Fruit fly (Drosophila melanogaster) S2 (cell line): Measurements from ENCODE around the gene CG5934.
A peak's percentile ranks its signal among the peaks of the same experiment; 100 is the strongest.

Experiments
- CG8478 ChIP-seq: fragments of >200 bp; optimal IDR thresholded peaks from 2 replicates; lab custom pipeline; 2018
- CTCF ChIP-seq, 2 experiments: fragments of >200 bp; optimal IDR thresholded peaks; 2 replicates each; lab custom pipeline; 2018

CG5934 gene

DNA sequence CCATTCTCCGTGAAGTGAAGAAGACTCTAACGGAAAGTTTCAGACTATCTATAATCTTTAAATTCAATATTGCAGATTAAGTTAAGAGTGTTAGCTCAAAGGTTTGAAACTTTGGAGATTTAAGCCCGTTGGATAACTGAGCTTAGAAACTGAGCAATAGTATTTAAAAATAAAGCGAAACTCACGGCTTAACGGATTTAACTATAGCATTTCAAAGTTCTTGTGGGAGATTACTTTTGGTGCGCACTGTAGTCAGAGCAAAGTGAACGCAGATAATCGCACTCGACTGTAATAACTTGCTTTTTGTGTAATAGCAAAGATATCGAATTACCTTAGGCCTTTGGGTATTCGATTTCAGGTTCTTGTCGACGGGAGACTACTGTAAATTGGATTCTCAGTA is 8.8 kb downstream of the CG5934 start, which contains the start of gene mrt:
Gene mrt (minus strand): TSS at position 376 of the 400 bp plus-strand sequence.
- TF ChIP-seq CG8478: no peak
- no peak for TF ChIP-seq CTCF (optimal IDR thresholded peaks at IDR 0.05; lab: Kevin White, UChicago)

DNA sequence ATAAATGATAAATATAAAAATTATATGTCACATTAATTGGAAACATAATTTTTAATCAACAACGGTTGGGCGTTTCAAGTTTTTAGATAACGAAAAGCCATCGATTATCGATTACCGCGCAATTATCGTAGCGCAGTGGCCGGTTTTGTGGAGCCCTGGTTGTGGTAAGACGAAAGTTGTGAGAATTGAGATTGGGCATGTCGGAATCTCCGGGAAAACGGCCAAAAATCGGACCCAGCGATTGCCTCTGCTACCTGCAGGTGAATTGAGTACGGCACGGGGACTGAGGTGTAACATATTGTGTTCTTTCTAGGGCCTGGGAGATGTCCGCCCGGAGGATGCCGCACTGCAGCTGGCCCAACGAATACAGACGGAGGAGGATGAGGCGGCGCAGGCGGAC is 10.1 kb downstream of the CG5934 start, which contains the start of gene CG3368:
Gene CG3368 (plus strand): TSS at position 136 of the 400 bp plus-strand sequence.
- TF ChIP-seq CTCF (optimal IDR thresholded peaks at IDR 0.05; lab: Kevin White, UChicago): no peak

DNA sequence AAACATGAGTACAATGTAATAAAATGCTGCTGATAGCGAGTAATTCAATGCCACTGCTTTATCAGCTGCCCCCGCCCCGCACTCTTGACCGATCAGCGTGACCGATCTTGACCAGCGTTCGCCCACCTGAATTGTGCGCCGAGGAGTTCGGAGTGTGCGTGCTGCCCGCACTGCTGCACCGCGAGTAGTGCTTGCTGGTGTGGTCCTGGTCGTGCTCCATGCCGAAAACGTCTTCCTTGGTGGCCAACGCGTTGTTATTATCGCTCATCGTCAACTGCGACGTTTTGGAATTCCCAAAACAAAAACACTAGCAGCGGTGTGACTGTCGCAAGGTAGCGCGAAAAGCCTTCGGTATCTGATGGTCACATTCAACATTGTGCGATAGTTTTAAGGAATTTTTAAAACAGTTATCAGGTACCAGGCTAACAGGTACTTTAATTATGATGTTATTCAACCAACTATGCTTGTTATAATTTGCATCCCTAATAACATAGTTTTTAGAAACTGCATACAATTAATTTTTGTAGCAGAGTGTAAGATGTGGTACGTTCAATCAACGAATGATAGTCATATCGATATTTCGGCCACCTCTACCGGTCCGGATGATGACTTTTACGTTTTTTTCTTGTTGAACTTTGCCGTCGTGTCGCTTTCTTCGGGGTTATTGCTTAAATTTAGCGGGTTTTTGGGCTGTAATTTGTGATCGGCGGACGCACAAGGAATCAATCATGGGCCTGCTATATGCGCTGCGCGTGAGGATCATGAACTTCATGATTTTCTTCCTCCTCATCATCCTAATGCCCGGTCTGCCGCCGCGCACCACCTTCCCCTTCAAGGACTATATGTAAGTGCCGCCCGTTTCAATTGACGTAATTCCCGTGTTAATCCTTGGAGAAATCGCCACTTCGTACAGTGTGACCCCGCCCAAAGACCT is 15.0 kb downstream of the CG5934 start, which contains the start of the genes bigmax and Hmu:
Gene bigmax (minus strand): TSS at position 325 of the 934 bp plus-strand sequence.
Gene Hmu (plus strand): TSS at position 568 of the 934 bp plus-strand sequence.
- TF ChIP-seq CG8478 (no peak), CTCF (optimal IDR thresholded peaks at IDR 0.05; lab: Kevin White, UChicago) (peak in 1 of 2 experiments; percentile 7)

DNA sequence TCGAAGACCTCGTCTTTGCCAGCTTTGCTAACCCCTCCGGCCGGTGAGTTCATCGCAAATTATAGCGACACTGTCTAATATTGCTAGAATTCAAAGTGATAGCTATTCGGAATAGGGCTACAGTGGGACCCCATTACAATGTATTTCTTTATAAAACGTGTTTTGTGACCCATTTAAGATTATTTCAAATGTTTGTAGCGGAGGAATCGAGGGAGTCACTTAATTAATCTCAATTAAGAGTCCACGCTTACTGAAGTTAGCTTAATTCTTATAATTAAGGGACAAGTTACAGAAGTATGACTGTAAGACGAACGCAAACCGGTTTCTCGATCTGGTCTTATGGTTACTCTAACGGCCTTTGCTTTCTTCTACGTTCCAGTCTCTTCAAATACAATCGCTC is 16.1 kb downstream of the CG5934 start:
- TF ChIP-seq CG8478 (no peak), CTCF (optimal IDR thresholded peaks at IDR 0.05; lab: Kevin White, UChicago) (no peak)

DNA sequence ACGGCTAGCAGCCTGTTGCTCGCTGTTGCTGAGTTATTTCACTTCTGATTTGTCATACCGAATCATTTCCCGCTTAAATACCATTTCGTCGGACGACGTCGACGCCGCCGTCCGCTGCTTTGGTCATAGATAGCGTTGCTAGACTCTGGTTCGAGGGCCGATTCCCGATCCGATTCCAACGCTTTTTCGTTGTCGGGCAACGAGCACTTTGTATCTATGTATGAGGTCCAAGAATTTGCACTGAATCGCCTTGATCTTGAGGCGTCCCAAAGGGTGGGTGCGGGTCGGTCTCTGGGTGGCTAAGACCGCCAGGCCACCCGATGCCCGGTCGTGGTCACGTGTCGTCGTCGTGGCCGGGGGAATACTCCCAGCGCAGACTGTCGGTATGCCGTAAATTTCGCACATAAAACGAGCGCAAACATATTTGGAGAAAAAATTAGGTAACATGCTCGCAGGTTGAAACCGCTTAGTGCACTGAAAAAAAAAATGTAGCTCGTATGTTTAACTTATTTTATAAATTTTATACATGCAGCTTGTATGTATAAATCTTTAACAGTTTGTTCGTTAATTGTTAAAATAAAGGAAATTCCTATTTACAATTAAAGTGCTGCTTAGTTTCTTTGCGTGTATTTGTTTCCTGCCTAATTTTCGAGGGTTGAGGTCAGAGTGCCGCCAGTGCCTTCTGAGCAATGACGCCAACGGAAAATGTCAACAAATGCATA is 18.8 kb downstream of the CG5934 start, which contains the start of gene CG3348:
Gene CG3348 (minus strand): TSS at position 51 of the 722 bp plus-strand sequence.
- TF ChIP-seq CG8478 (no peak), CTCF (optimal IDR thresholded peaks at IDR 0.05; lab: Kevin White, UChicago) (no peak)

DNA sequence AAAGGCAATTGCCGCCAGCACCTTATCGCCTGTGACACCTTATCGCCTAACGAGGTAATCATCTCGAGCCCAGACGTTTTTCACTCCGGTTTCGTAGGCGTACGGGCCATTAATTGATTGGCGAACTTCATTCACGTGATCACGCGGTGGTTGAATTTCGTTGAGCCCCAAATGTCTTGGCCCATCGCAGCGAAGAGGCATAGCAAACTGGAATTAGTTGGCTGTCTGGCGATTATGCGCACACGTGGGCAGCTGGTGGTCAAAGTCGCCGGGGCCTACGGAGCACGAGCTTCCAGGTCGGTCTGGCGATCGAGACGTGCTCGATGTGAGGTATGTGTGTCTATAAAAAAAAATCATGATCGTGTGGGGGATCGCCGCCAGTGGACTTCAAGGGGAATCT is 19.6 kb downstream of the CG5934 start:
- TF ChIP-seq CG8478 (no peak), CTCF (optimal IDR thresholded peaks at IDR 0.05; lab: Kevin White, UChicago) (no peak)

DNA sequence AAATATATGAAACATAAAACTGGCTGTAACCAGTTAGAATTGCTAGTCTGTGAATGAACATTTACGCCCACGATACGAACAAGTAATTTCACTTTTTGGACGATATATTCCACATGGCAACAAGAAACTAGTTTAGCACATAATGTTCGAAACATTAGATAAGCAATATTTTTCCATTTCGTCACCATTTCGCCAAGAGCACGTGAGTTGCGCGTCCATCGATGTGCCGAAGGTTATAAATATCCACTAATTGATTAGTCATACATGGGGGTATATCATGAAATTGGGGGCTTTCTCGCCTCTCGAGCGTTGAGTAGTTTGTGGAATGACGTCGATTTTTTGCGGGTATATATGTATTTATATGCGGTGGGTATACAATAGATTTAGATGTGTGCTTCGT is 20.6 kb downstream of the CG5934 start:
- TF ChIP-seq CTCF (optimal IDR thresholded peaks at IDR 0.05; lab: Kevin White, UChicago) (no peak), CG8478 (no peak)

DNA sequence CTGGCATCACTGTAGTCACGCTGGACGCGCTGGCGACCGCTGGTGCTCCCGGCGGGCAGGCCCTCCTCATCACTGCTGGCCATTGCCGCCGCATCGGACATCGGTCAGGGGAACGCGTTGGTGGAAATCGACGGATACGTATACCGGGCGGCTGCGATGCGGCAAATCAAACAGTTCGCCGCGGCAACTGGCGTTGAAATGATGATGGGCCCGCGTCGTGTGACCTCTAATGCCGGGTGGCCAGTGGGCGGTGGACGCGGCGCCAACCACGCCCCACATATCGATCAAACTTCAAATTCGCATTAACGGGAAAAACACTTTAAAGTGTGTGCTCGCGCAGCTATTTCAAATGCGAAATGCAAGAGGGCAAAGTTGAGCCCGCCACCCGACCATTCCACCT is 48.7 kb downstream of the CG5934 start, which contains the start of gene CG3339:
Gene CG3339 (minus strand): TSS at position 101 of the 400 bp plus-strand sequence.
- TF ChIP-seq CG8478 (no peak), CTCF (optimal IDR thresholded peaks at IDR 0.05; lab: Kevin White, UChicago) (no peak)
